Fruit fly (Drosophila melanogaster): ENCODE results near the gene Nhe1.

Gene Nhe1

dm6 chr2L:66369-67278, 39.9 kb downstream of the Nhe1 start, which contains the start of gene dbr (continued):
- TF ChIP-seq CG1621 (tag; optimal IDR thresholded peaks at IDR 0.05) (peak; percentile 90), Ets96B (tag; optimal IDR thresholded peaks at IDR 0.05) (peak; percentile 52), esn (GFP tag; optimal IDR thresholded peaks at IDR 0.05) (peak; percentile 33), CG7368 (GFP tag; optimal IDR thresholded peaks at IDR 0.05) (peak; percentile 4), CG11294 (GFP tag; IDR thresholded peaks at IDR 0.05) (peak; percentile 56; the same call in 1 of the 2 replicates), fd85E (GFP tag; optimal IDR thresholded peaks at IDR 0.05) (peak; percentile 43), CG6808 (GFP tag; optimal IDR thresholded peaks at IDR 0.05) (peak; percentile 78), salr (GFP tag; optimal IDR thresholded peaks at IDR 0.05) (peak; percentile 48 to 62), pdm3 (GFP tag; optimal IDR thresholded peaks at IDR 0.05) (peak; percentile 42), CG6854 (GFP tag; optimal IDR thresholded peaks at IDR 0.05) (peak; percentile 27), CG10631 (GFP tag; optimal IDR thresholded peaks at IDR 0.05) (no peak), vri (GFP tag; optimal IDR thresholded peaks at IDR 0.05) (peak; percentile 55), Hr4 (GFP tag; optimal IDR thresholded peaks at IDR 0.05) (no peak), dsx (GFP tag; optimal IDR thresholded peaks at IDR 0.05; ENCODE audit: poor library complexity, severe bottlenecking) (peak; percentile 76), CG10669 (GFP tag; optimal IDR thresholded peaks at IDR 0.05) (peak; percentile 38), dac (GFP tag; optimal IDR thresholded peaks at IDR 0.05) (peak; percentile 59), lz (GFP tag; optimal IDR thresholded peaks at IDR 0.05) (no peak), ss (GFP tag; optimal IDR thresholded peaks at IDR 0.05) (peak; percentile 65 to 84), Sox14 (GFP tag; optimal IDR thresholded peaks at IDR 0.05) (peak; percentile 51), Ets21C (GFP tag; optimal IDR thresholded peaks at IDR 0.05) (no peak), CG3919 (GFP tag; optimal IDR thresholded peaks at IDR 0.05) (peak; percentile 51)

- no peak for TF ChIP-seq CG6808 (GFP tag; optimal IDR thresholded peaks at IDR 0.05)
- no peak for TF ChIP-seq CG1621 (tag; optimal IDR thresholded peaks at IDR 0.05)
- no peak for TF ChIP-seq fkh (GFP tag; optimal IDR thresholded peaks at IDR 0.05)
- TF ChIP-seq CG6792 (GFP tag; optimal IDR thresholded peaks at IDR 0.05): no peak
- peak; percentile 25 for TF ChIP-seq pdm3 (GFP tag; optimal IDR thresholded peaks at IDR 0.05)
- TF ChIP-seq CG11762 (GFP tag; optimal IDR thresholded peaks at IDR 0.05; ENCODE audit: insufficient read depth): no peak
- TF ChIP-seq lz (GFP tag; optimal IDR thresholded peaks at IDR 0.05): no peak
- TF ChIP-seq CG6276 (GFP tag; optimal IDR thresholded peaks at IDR 0.05): no peak
- no peak for TF ChIP-seq Hr38 (GFP tag; optimal IDR thresholded peaks at IDR 0.05)
- no peak for TF ChIP-seq CG8319 (GFP tag; optimal IDR thresholded peaks at IDR 0.05)
- TF ChIP-seq CG6163 (GFP tag; IDR thresholded peaks at IDR 0.05): no peak
- TF ChIP-seq CG31627 (GFP tag; optimal IDR thresholded peaks at IDR 0.05): no peak
- no peak for TF ChIP-seq Hr39 (GFP tag; optimal IDR thresholded peaks at IDR 0.05)
- peak; percentile 12 for TF ChIP-seq CG32006 (GFP tag; optimal IDR thresholded peaks at IDR 0.05)
- no peak for TF ChIP-seq achi (GFP tag; optimal IDR thresholded peaks at IDR 0.05)
- TF ChIP-seq CG3919 (GFP tag; optimal IDR thresholded peaks at IDR 0.05): no peak
- TF ChIP-seq Smox (GFP tag; optimal IDR thresholded peaks at IDR 0.05): no peak
- no peak for TF ChIP-seq Eip93F (GFP tag; optimal IDR thresholded peaks at IDR 0.05)
- no peak for TF ChIP-seq Eip75B (GFP tag; optimal IDR thresholded peaks at IDR 0.05)
- no peak for TF ChIP-seq CG10631 (GFP tag; optimal IDR thresholded peaks at IDR 0.05)
- TF ChIP-seq fd85E (GFP tag; optimal IDR thresholded peaks at IDR 0.05): no peak
- TF ChIP-seq vri (GFP tag; optimal IDR thresholded peaks at IDR 0.05): no peak
- TF ChIP-seq Sox15 (GFP tag; optimal IDR thresholded peaks at IDR 0.05): no peak
- no peak for TF ChIP-seq CG3032 (tag; optimal IDR thresholded peaks at IDR 0.05)
- TF ChIP-seq CG9139 (GFP tag; optimal IDR thresholded peaks at IDR 0.05): no peak
- TF ChIP-seq esn (GFP tag; optimal IDR thresholded peaks at IDR 0.05): no peak
- TF ChIP-seq salr (GFP tag; optimal IDR thresholded peaks at IDR 0.05): no peak
- no peak for TF ChIP-seq eg (GFP tag; IDR thresholded peaks at IDR 0.05)
- TF ChIP-seq Ets21C (GFP tag; optimal IDR thresholded peaks at IDR 0.05): no peak
- no peak for TF ChIP-seq Blimp-1 (GFP tag; optimal IDR thresholded peaks at IDR 0.05)
- no peak for TF ChIP-seq topi (GFP tag; optimal IDR thresholded peaks at IDR 0.05)
- no peak for TF ChIP-seq net (GFP tag; optimal IDR thresholded peaks at IDR 0.05)
- no peak for TF ChIP-seq Sox102F (GFP tag; optimal IDR thresholded peaks at IDR 0.05)
- TF ChIP-seq dac (GFP tag; optimal IDR thresholded peaks at IDR 0.05): no peak
- TF ChIP-seq CG10669 (GFP tag; optimal IDR thresholded peaks at IDR 0.05): no peak
- TF ChIP-seq CG11294 (GFP tag; IDR thresholded peaks at IDR 0.05): no peak
- peak; percentile 44 for TF ChIP-seq Hr4 (GFP tag; optimal IDR thresholded peaks at IDR 0.05)
- no peak for TF ChIP-seq CG16779 (tag; optimal IDR thresholded peaks at IDR 0.05)
- no peak for TF ChIP-seq CG7368 (GFP tag; optimal IDR thresholded peaks at IDR 0.05)
Observed at dm6 chr2L:65354-65949, 41.1 kb downstream of the Nhe1 start, which contains the start of gene Cda5. TSS of gene Cda5 (minus strand) at chr2L:65404.

All from whole organism, prepupa.